ENCODE assay signal across 8 worm cellular contexts in the genomic region with DNA sequence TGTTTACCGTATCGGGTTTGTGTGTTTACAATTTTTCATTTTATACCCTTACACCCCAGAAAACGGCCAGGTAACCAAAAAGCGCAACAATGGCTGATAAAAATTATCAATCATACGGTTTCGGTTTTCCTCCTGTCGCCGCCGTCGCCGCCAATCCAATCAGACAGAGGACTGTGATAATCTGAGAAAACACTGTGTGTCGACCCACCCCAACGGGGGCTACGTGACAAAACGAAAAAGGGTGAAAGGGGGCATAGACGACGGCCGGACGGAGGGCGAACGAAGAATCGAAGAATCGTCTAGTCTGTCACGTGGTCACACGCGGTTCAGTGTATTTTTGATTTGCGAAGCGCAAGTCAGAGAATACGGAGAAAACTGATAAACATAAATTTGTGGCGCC.
TF ChIP-seq lines count a peak whose summit lies in the region.

No protein-coding gene starts in this region.

TF ChIP-seq in whole organism, L1 larva, 84 proteins besides CTCF, POLR2A, EP300 and RAD21 (continues in another document):
- peak; percentile 15 for TF ChIP-seq irx-1 (tag; optimal IDR thresholded peaks at IDR 0.05; lab: Kevin White, UChicago)
- TF ChIP-seq nhr-47 (tag; optimal IDR thresholded peaks at IDR 0.05; lab: Kevin White, UChicago) = peak; percentile 62
- peak; percentile 9 for TF ChIP-seq C04F5.9 (tag; optimal IDR thresholded peaks at IDR 0.05; lab: Kevin White, UChicago)
- peak; percentile 83 for TF ChIP-seq lin-14 (GFP tag; optimal IDR thresholded peaks at IDR 0.05; lab: Kevin White, UChicago)
- peak; percentile 87 for TF ChIP-seq nhr-20 (tag; optimal IDR thresholded peaks at IDR 0.05; lab: Kevin White, UChicago)
- TF ChIP-seq nhr-28 (tag; optimal IDR thresholded peaks at IDR 0.05; lab: Kevin White, UChicago) = no peak
- TF ChIP-seq unc-62 (GFP tag; optimal IDR thresholded peaks at IDR 0.05; lab: Kevin White, UChicago) = no peak
- no peak for TF ChIP-seq egl-13 (tag; optimal IDR thresholded peaks at IDR 0.05; lab: Kevin White, UChicago)
- TF ChIP-seq ama-1 (optimal IDR thresholded peaks at IDR 0.05; lab: Kevin White, UChicago) = no peak
- TF ChIP-seq C16A3.4 (tag; optimal IDR thresholded peaks at IDR 0.05; lab: Kevin White, UChicago) = no peak
- peak in 4 of 6 experiments; percentile 4 to 77 (median 58) for TF ChIP-seq elt-3 (tag; optimal IDR thresholded peaks at IDR 0.05; lab: Kevin White, UChicago)

TF ChIP-seq in whole organism, L2 larva, 48 proteins besides CTCF, POLR2A, EP300 and RAD21 (continues in another document):
- TF ChIP-seq skn-1 (tag; optimal IDR thresholded peaks at IDR 0.05; lab: Kevin White, UChicago) (no peak), fos-1 (tag; optimal IDR thresholded peaks at IDR 0.05; lab: Kevin White, UChicago) (peak; percentile 64), sma-9 (GFP tag; optimal IDR thresholded peaks at IDR 0.05; lab: Kevin White, UChicago) (peak; percentile 92), sma-9 (tag; optimal IDR thresholded peaks at IDR 0.05; lab: Kevin White, UChicago) (no peak), nhr-25 (tag; optimal IDR thresholded peaks at IDR 0.05; lab: Kevin White, UChicago) (peak; percentile 72), sem-4 (tag; optimal IDR thresholded peaks at IDR 0.05; lab: Kevin White, UChicago) (peak; percentile 38), snpc-4 (tag; optimal IDR thresholded peaks at IDR 0.05; lab: Kevin White, UChicago) (no peak), nhr-6 (tag; optimal IDR thresholded peaks at IDR 0.05; lab: Kevin White, UChicago) (no peak), blmp-1 (tag; optimal IDR thresholded peaks at IDR 0.05; lab: Kevin White, UChicago; ENCODE audit: insufficient read depth) (peak; percentile 92), F13H6.1 (tag; optimal IDR thresholded peaks at IDR 0.05; lab: Kevin White, UChicago) (peak; percentile 72), nhr-21 (tag; optimal IDR thresholded peaks at IDR 0.05; lab: Kevin White, UChicago) (peak; percentile 90)

TF ChIP-seq in whole organism, L3 larva, 47 proteins besides CTCF, POLR2A, EP300 and RAD21 (continues in another document):
- TF ChIP-seq ama-1 (optimal IDR thresholded peaks at IDR 0.05; lab: Kevin White, UChicago) (peak; percentile 62), pha-4 (tag; optimal IDR thresholded peaks at IDR 0.05; lab: Kevin White, UChicago) (peak; percentile 65), nhr-12 (tag; optimal IDR thresholded peaks at IDR 0.05; lab: Kevin White, UChicago) (no peak), elt-1 (tag; optimal IDR thresholded peaks at IDR 0.05; lab: Kevin White, UChicago) (no peak), nhr-67 (tag; optimal IDR thresholded peaks at IDR 0.05; lab: Kevin White, UChicago) (no peak), egl-5 (tag; optimal IDR thresholded peaks at IDR 0.05; lab: Kevin White, UChicago) (no peak), nhr-77 (tag; optimal IDR thresholded peaks at IDR 0.05; lab: Kevin White, UChicago) (no peak), nhr-28 (tag; optimal IDR thresholded peaks at IDR 0.05; lab: Kevin White, UChicago) (no peak), snpc-4 (tag; optimal IDR thresholded peaks at IDR 0.05; lab: Kevin White, UChicago) (no peak), elt-2 (tag; optimal IDR thresholded peaks at IDR 0.05; lab: Kevin White, UChicago) (peak; percentile 91), nfya-1 (tag; optimal IDR thresholded peaks at IDR 0.05; lab: Kevin White, UChicago; ENCODE audit: insufficient read depth) (peak; percentile 77)

TF ChIP-seq in whole organism, L4 larva, 104 proteins besides CTCF, POLR2A, EP300 and RAD21 (continues in another document):
- TF ChIP-seq dmd-8 (GFP tag; IDR thresholded peaks at IDR 0.05; lab: Robert Waterston, UW) = no peak
- TF ChIP-seq madf-5 (GFP tag; IDR thresholded peaks at IDR 0.05; lab: Robert Waterston, UW) = 0 out of 4 replicates have a peak, but pooled peaks of 1 of the 2 experiments have one; percentile 24
- no peak for TF ChIP-seq F44E2.7 (GFP tag; IDR thresholded peaks at IDR 0.05; lab: Robert Waterston, UW)
- no peak for TF ChIP-seq attf-4 (tag; optimal IDR thresholded peaks at IDR 0.05; lab: Kevin White, UChicago)
- TF ChIP-seq nhr-28 (tag; optimal IDR thresholded peaks at IDR 0.05; lab: Kevin White, UChicago) = peak; percentile 71
- TF ChIP-seq zip-2 (tag; optimal IDR thresholded peaks at IDR 0.05; lab: Kevin White, UChicago) = no peak
- no peak for TF ChIP-seq lin-15B (tag; optimal IDR thresholded peaks at IDR 0.05; lab: Kevin White, UChicago)
- TF ChIP-seq dve-1 (tag; optimal IDR thresholded peaks at IDR 0.05; lab: Kevin White, UChicago; ENCODE audit: insufficient read depth) = peak; percentile 89
- TF ChIP-seq lsy-2 (tag; optimal IDR thresholded peaks at IDR 0.05; lab: Kevin White, UChicago) = peak in 1 of 2 experiments; percentile 36
- TF ChIP-seq daf-12 (tag; optimal IDR thresholded peaks at IDR 0.05; lab: Kevin White, UChicago) = no peak
- TF ChIP-seq lin-13 (GFP tag; optimal IDR thresholded peaks at IDR 0.05; lab: Kevin White, UChicago) = peak; percentile 64

TF ChIP-seq in whole organism, early embryonic, 17 proteins besides CTCF, POLR2A, EP300 and RAD21:
- TF ChIP-seq hmg-4 (GFP tag; optimal IDR thresholded peaks at IDR 0.05; lab: Kevin White, UChicago) (peak; percentile 32), F13C5.2 (tag; optimal IDR thresholded peaks at IDR 0.05; lab: Kevin White, UChicago) (no peak), hmbx-1 (tag; optimal IDR thresholded peaks at IDR 0.05; lab: Kevin White, UChicago) (no peak)

TF ChIP-seq in whole organism, late embryonic, 69 proteins besides CTCF, POLR2A, EP300 and RAD21 (continues in another document):
- no peak for TF ChIP-seq ceh-30 (tag; optimal IDR thresholded peaks at IDR 0.05; lab: Kevin White, UChicago)
- TF ChIP-seq lim-6 (tag; optimal IDR thresholded peaks at IDR 0.05; lab: Kevin White, UChicago) = no peak
- no peak for TF ChIP-seq fax-1 (tag; optimal IDR thresholded peaks at IDR 0.05; lab: Kevin White, UChicago)
- TF ChIP-seq pros-1 (tag; optimal IDR thresholded peaks at IDR 0.05; lab: Kevin White, UChicago) = no peak
- TF ChIP-seq dmd-4 (tag; optimal IDR thresholded peaks at IDR 0.05; lab: Kevin White, UChicago; ENCODE audit: borderline replicate concordance) = no peak
- peak; percentile 35 for TF ChIP-seq pqm-1 (tag; optimal IDR thresholded peaks at IDR 0.05; lab: Kevin White, UChicago)
- TF ChIP-seq ceh-2 (tag; optimal IDR thresholded peaks at IDR 0.05; lab: Kevin White, UChicago) = no peak
- no peak for TF ChIP-seq ttx-3 (tag; optimal IDR thresholded peaks at IDR 0.05; lab: Kevin White, UChicago)
- TF ChIP-seq npax-4 (tag; optimal IDR thresholded peaks at IDR 0.05; lab: Kevin White, UChicago) = no peak
- TF ChIP-seq sdc-2 (tag; optimal IDR thresholded peaks at IDR 0.05; lab: Kevin White, UChicago) = no peak
- TF ChIP-seq elt-2 (tag; optimal IDR thresholded peaks at IDR 0.05; lab: Kevin White, UChicago) = peak; percentile 9
- TF ChIP-seq ahr-1 (tag; optimal IDR thresholded peaks at IDR 0.05; lab: Kevin White, UChicago) = no peak
- TF ChIP-seq ceh-24 (tag; optimal IDR thresholded peaks at IDR 0.05; lab: Kevin White, UChicago) = no peak
- TF ChIP-seq rnt-1 (tag; optimal IDR thresholded peaks at IDR 0.05; lab: Kevin White, UChicago) = no peak
- no peak for TF ChIP-seq K09A11.1 (tag; optimal IDR thresholded peaks at IDR 0.05; lab: Kevin White, UChicago; ENCODE audit: insufficient read depth)

TF ChIP-seq in whole organism, mixed stage, embryonic, 35 proteins besides CTCF, POLR2A, EP300 and RAD21:
- TF ChIP-seq elt-3 (tag; optimal IDR thresholded peaks at IDR 0.05; lab: Kevin White, UChicago) (no peak), mab-5 (tag; optimal IDR thresholded peaks at IDR 0.05; lab: Kevin White, UChicago) (no peak), sptf-1 (tag; optimal IDR thresholded peaks at IDR 0.05; lab: Kevin White, UChicago) (peak; percentile 3)
TF ChIP-seq in whole organism, mixed stage, embryonic: peak in this region for 1.

TF ChIP-seq in whole organism, young adult, 124 proteins besides CTCF, POLR2A, EP300 and RAD21 (continues in another document):
- TF ChIP-seq bed-1 (GFP tag; IDR thresholded peaks at IDR 0.05; lab: Robert Waterston, UW) (no peak), ztf-26 (tag; optimal IDR thresholded peaks at IDR 0.05; lab: Kevin White, UChicago) (peak; percentile 83), snpc-3.4 (tag; optimal IDR thresholded peaks at IDR 0.05; lab: Kevin White, UChicago) (no peak), tbp1 (GFP tag; optimal IDR thresholded peaks at IDR 0.05; lab: Kevin White, UChicago) (peak; percentile 14), attf-3 (GFP tag; conservative IDR thresholded peaks at IDR 0.05; lab: Robert Waterston, UW) (no peak), ceh-27 (GFP tag; optimal IDR thresholded peaks at IDR 0.05; lab: Kevin White, UChicago) (peak; percentile 61), attf-5 (GFP tag; optimal IDR thresholded peaks at IDR 0.05; lab: Kevin White, UChicago) (peak; percentile 35), ztf-22 (GFP tag; optimal IDR thresholded peaks at IDR 0.05; lab: Kevin White, UChicago) (peak; percentile 51), sdz-38 (tag; optimal IDR thresholded peaks at IDR 0.05; lab: Kevin White, UChicago) (no peak), cebp-1 (GFP tag; IDR thresholded peaks at IDR 0.05; lab: Robert Waterston, UW) (no peak), cebp-1 (tag; optimal IDR thresholded peaks at IDR 0.05; lab: Kevin White, UChicago) (peak; percentile 61), pbrm-1 (GFP tag; IDR thresholded peaks at IDR 0.05; lab: Robert Waterston, UW) (0 out of 2 replicates have a peak, but pooled peaks have one; percentile 10), egrh-3 (GFP tag; IDR thresholded peaks at IDR 0.05; lab: Robert Waterston, UW) (0 out of 2 replicates have a peak, but pooled peaks have one; percentile 14), F55B11.4 (tag; optimal IDR thresholded peaks at IDR 0.05; lab: Kevin White, UChicago; ENCODE audit: borderline replicate concordance, insufficient read depth) (no peak), sptf-2 (GFP tag; optimal IDR thresholded peaks at IDR 0.05; lab: Kevin White, UChicago) (peak; percentile 7), nfyb-1 (GFP tag; IDR thresholded peaks at IDR 0.05; lab: Robert Waterston, UW) (peak; percentile 77), F37B4.10 (GFP tag; IDR thresholded peaks at IDR 0.05; lab: Robert Waterston, UW) (no peak), attf-6 (GFP tag; IDR thresholded peaks at IDR 0.05; lab: Robert Waterston, UW) (no peak), somi-1 (GFP tag; optimal IDR thresholded peaks at IDR 0.05; lab: Kevin White, UChicago) (peak; percentile 74), lin-40 (tag; optimal IDR thresholded peaks at IDR 0.05; lab: Kevin White, UChicago) (peak; percentile 72), F22D6.2 (tag; optimal IDR thresholded peaks at IDR 0.05; lab: Kevin White, UChicago) (peak; percentile 32), bed-2 (GFP tag; IDR thresholded peaks at IDR 0.05; lab: Robert Waterston, UW) (no peak), hmg-1.2 (GFP tag; IDR thresholded peaks at IDR 0.05; lab: Robert Waterston, UW) (no peak), lin-54 (GFP tag; optimal IDR thresholded peaks at IDR 0.05; lab: Kevin White, UChicago) (no peak), tlf-1 (GFP tag; optimal IDR thresholded peaks at IDR 0.05; lab: Kevin White, UChicago) (no peak), F49E8.2 (tag; optimal IDR thresholded peaks at IDR 0.05; lab: Kevin White, UChicago; ENCODE audit: insufficient read depth) (no peak), dpl-1 (GFP tag; optimal IDR thresholded peaks at IDR 0.05; lab: Kevin White, UChicago) (no peak)
